Fruit fly (Drosophila melanogaster): Measurements from ENCODE around the gene prage.

The prage gene

dm6 chrX:1840520-1840919, 67.0 kb downstream of the prage start (continued):
- TF ChIP-seq svp (GFP tag) (peak; percentile 93), acj6 (GFP tag; optimal IDR thresholded peaks at IDR 0.05) (peak; percentile 86), CG1621 (tag; optimal IDR thresholded peaks at IDR 0.05) (peak; percentile 88), CG15336 (GFP tag; IDR thresholded peaks at IDR 0.05) (peak; percentile 65; the same call in 1 of the 2 replicates), fd85E (GFP tag; optimal IDR thresholded peaks at IDR 0.05) (peak; percentile 45), lz (GFP tag; optimal IDR thresholded peaks at IDR 0.05) (peak; percentile 86), esn (GFP tag; optimal IDR thresholded peaks at IDR 0.05) (peak; percentile 88), CG11294 (GFP tag; IDR thresholded peaks at IDR 0.05) (peak; percentile 9; the same call in 1 of the 2 replicates), eg (GFP tag; IDR thresholded peaks at IDR 0.05) (0 out of 3 replicates have a peak, but pooled peaks have one; percentile 29), CG8632 (GFP tag; optimal IDR thresholded peaks at IDR 0.05) (peak; percentile 86), topi (GFP tag; optimal IDR thresholded peaks at IDR 0.05) (peak; percentile 91), fd59A (GFP tag; optimal IDR thresholded peaks at IDR 0.05) (peak; percentile 80), CG8319 (GFP tag; optimal IDR thresholded peaks at IDR 0.05) (peak; percentile 80), CG6163 (GFP tag; IDR thresholded peaks at IDR 0.05) (peak; percentile 87), CG6854 (GFP tag; optimal IDR thresholded peaks at IDR 0.05) (peak; percentile 66), Lpt (GFP tag; optimal IDR thresholded peaks at IDR 0.05) (peak; percentile 56)

- TF ChIP-seq vri (GFP tag; optimal IDR thresholded peaks at IDR 0.05) (peak; percentile 33), fkh (GFP tag; optimal IDR thresholded peaks at IDR 0.05) (no peak), Hr4 (GFP tag; optimal IDR thresholded peaks at IDR 0.05) (no peak), svp (GFP tag) (peak; percentile 62)
These were observed 69.4 kb downstream of the prage start for dm6 chrX:1842875-1843274.

- peak; percentile 76 for TF ChIP-seq fkh (GFP tag; optimal IDR thresholded peaks at IDR 0.05)
- no peak for TF ChIP-seq CG34406 (GFP tag; optimal IDR thresholded peaks at IDR 0.05)
- TF ChIP-seq dac (GFP tag; optimal IDR thresholded peaks at IDR 0.05) = no peak
- TF ChIP-seq CG6854 (GFP tag; optimal IDR thresholded peaks at IDR 0.05) = no peak
- no peak for TF ChIP-seq eg (GFP tag; IDR thresholded peaks at IDR 0.05)
- TF ChIP-seq CG4318 (GFP tag; optimal IDR thresholded peaks at IDR 0.05) = no peak
- TF ChIP-seq Hr38 (GFP tag; optimal IDR thresholded peaks at IDR 0.05) = peak; percentile 3
- TF ChIP-seq Gug (GFP tag; IDR thresholded peaks at IDR 0.05) = no peak
- no peak for TF ChIP-seq lz (GFP tag; optimal IDR thresholded peaks at IDR 0.05)
- no peak for TF ChIP-seq CG16779 (tag; optimal IDR thresholded peaks at IDR 0.05)
- no peak for TF ChIP-seq CG8119 (GFP tag; IDR thresholded peaks at IDR 0.05)
- TF ChIP-seq CG6276 (GFP tag; optimal IDR thresholded peaks at IDR 0.05) = peak; percentile 18
These were observed 72.0 kb downstream of the prage start for dm6 chrX:1845413-1845951.

- TF ChIP-seq svp (GFP tag) = no peak
- peak; percentile 55 for TF ChIP-seq CG1621 (tag; optimal IDR thresholded peaks at IDR 0.05)
These were observed 72.9 kb downstream of the prage start for dm6 chrX:1846386-1846785.

dm6 chrX:1847735-1848134, 74.2 kb downstream of the prage start:
- TF ChIP-seq svp (GFP tag) (peak; percentile 66), vri (GFP tag; optimal IDR thresholded peaks at IDR 0.05) (peak; percentile 53), CG7368 (GFP tag; optimal IDR thresholded peaks at IDR 0.05) (no peak)

dm6 chrX:1848624-1849198, 75.2 kb downstream of the prage start:
- TF ChIP-seq Met (GFP tag; optimal IDR thresholded peaks at IDR 0.05) (no peak), CG6276 (GFP tag; optimal IDR thresholded peaks at IDR 0.05) (no peak), Hr4 (GFP tag; optimal IDR thresholded peaks at IDR 0.05) (no peak), fkh (GFP tag; optimal IDR thresholded peaks at IDR 0.05) (peak; percentile 31), ss (GFP tag; optimal IDR thresholded peaks at IDR 0.05) (no peak), CG7368 (GFP tag; optimal IDR thresholded peaks at IDR 0.05) (no peak), topi (GFP tag; optimal IDR thresholded peaks at IDR 0.05) (no peak)
